Fruit fly (Drosophila melanogaster): ENCODE data around the gene Alms1a.

The Alms1a gene

dm6 chrX:4592258-4592657 lies 43.5 kb downstream of the Alms1a start:
- TF ChIP-seq Myc (optimal IDR thresholded peaks at IDR 0.05) (no peak), Sin3A (optimal IDR thresholded peaks at IDR 0.05) (no peak), ttk (optimal IDR thresholded peaks at IDR 0.05) (no peak), psq (optimal IDR thresholded peaks at IDR 0.05) (no peak), h (optimal IDR thresholded peaks at IDR 0.05) (no peak), insv (optimal IDR thresholded peaks at IDR 0.05) (no peak)

- TF ChIP-seq Sin3A (optimal IDR thresholded peaks at IDR 0.05) (no peak), insv (optimal IDR thresholded peaks at IDR 0.05) (no peak), ttk (optimal IDR thresholded peaks at IDR 0.05) (no peak), Myc (optimal IDR thresholded peaks at IDR 0.05) (no peak), psq (optimal IDR thresholded peaks at IDR 0.05) (no peak), h (optimal IDR thresholded peaks at IDR 0.05) (no peak)
Measured at dm6 chrX:4590772-4591064, 45.1 kb downstream of the Alms1a start.

dm6 chrX:4589951-4590771 lies 45.6 kb downstream of the Alms1a start:
- TF ChIP-seq Myc (optimal IDR thresholded peaks at IDR 0.05) (no peak), h (optimal IDR thresholded peaks at IDR 0.05) (no peak), ttk (optimal IDR thresholded peaks at IDR 0.05) (no peak), psq (optimal IDR thresholded peaks at IDR 0.05) (no peak), insv (optimal IDR thresholded peaks at IDR 0.05) (no peak), Sin3A (optimal IDR thresholded peaks at IDR 0.05) (no peak)

- TF ChIP-seq ttk (optimal IDR thresholded peaks at IDR 0.05) (no peak), Myc (optimal IDR thresholded peaks at IDR 0.05) (no peak), psq (optimal IDR thresholded peaks at IDR 0.05) (no peak), Sin3A (optimal IDR thresholded peaks at IDR 0.05) (no peak), insv (optimal IDR thresholded peaks at IDR 0.05) (no peak), h (optimal IDR thresholded peaks at IDR 0.05) (no peak)
Measured at dm6 chrX:4588981-4589380, 46.8 kb downstream of the Alms1a start.

dm6 chrX:4587584-4587983 lies 48.2 kb downstream of the Alms1a start:
- TF ChIP-seq h (optimal IDR thresholded peaks at IDR 0.05) (no peak), psq (optimal IDR thresholded peaks at IDR 0.05) (no peak)

dm6 chrX:4582422-4582821 lies 53.4 kb downstream of the Alms1a start:
- TF ChIP-seq h (optimal IDR thresholded peaks at IDR 0.05) (no peak), Myc (optimal IDR thresholded peaks at IDR 0.05) (no peak), psq (optimal IDR thresholded peaks at IDR 0.05) (no peak), ttk (optimal IDR thresholded peaks at IDR 0.05) (no peak), insv (optimal IDR thresholded peaks at IDR 0.05) (no peak), Sin3A (optimal IDR thresholded peaks at IDR 0.05) (no peak)

- TF ChIP-seq psq (optimal IDR thresholded peaks at IDR 0.05) = no peak
- TF ChIP-seq ttk (optimal IDR thresholded peaks at IDR 0.05) = no peak
- TF ChIP-seq Myc (optimal IDR thresholded peaks at IDR 0.05) = no peak
- no peak for TF ChIP-seq insv (optimal IDR thresholded peaks at IDR 0.05)
- TF ChIP-seq Sin3A (optimal IDR thresholded peaks at IDR 0.05) = no peak
- TF ChIP-seq h (optimal IDR thresholded peaks at IDR 0.05) = no peak
Measured at dm6 chrX:4581769-4582168, 54.0 kb downstream of the Alms1a start.
